Fruit fly (Drosophila melanogaster) whole organism, embryonic: ENCODE measurements around the gene CG9107.
A peak's percentile ranks its signal among the peaks of the same experiment; 100 is the strongest.

Experiments
- Abd-B ChIP-seq: fragments of 200-800 bp; sonication (Bioruptor generic); optimal IDR thresholded peaks from 2 replicates; lab custom pipeline; 2018; ENCODE audit warnings: missing biosample characterization, mild to moderate bottlenecking, missing genetic modification characterization, moderate library complexity
- Antp ChIP-seq: fragments of 200-800 bp; sonication (Bioruptor generic); optimal IDR thresholded peaks from 3 replicates; lab custom pipeline; 2016; ENCODE audit warnings: missing biosample characterization, missing genetic modification characterization
- Asciz ChIP-seq: fragments of 200-800 bp; sonication (Bioruptor generic); optimal IDR thresholded peaks from 2 replicates; lab custom pipeline; 2017; ENCODE audit warnings: missing biosample characterization, mild to moderate bottlenecking, missing genetic modification characterization, missing genetic modification reagents
- CG10654 ChIP-seq: fragments of 200-800 bp; sonication (Bioruptor generic); optimal IDR thresholded peaks from 2 replicates; lab custom pipeline; 2016; ENCODE audit warnings: missing biosample characterization, missing genetic modification characterization
- CG12071 ChIP-seq: fragments of 200-800 bp; sonication (Bioruptor generic); optimal IDR thresholded peaks from 3 replicates; lab custom pipeline; 2018; ENCODE audit warnings: missing biosample characterization, mild to moderate bottlenecking, missing genetic modification characterization
- CG12219 ChIP-seq: fragments of 200-800 bp; sonication (Bioruptor generic); optimal IDR thresholded peaks from 3 replicates; lab custom pipeline; 2018; ENCODE audit warnings: missing biosample characterization, mild to moderate bottlenecking, missing genetic modification characterization
- CG13775 ChIP-seq: fragments of 200-800 bp; sonication (Bioruptor generic); optimal IDR thresholded peaks from 3 replicates; lab custom pipeline; 2017; ENCODE audit warnings: missing biosample characterization, mild to moderate bottlenecking, missing genetic modification characterization
- CG14050 ChIP-seq: fragments of 200-800 bp; sonication (Bioruptor generic); IDR thresholded peaks from 3 replicates; pipeline ENCODE4 v1.3.6; 2022; ENCODE audit warnings: missing biosample characterization, missing genetic modification characterization
- CG1529 ChIP-seq: fragments of 200-800 bp; sonication (Bioruptor generic); optimal IDR thresholded peaks from 3 replicates; lab custom pipeline; 2018; ENCODE audit warnings: missing biosample characterization, missing genetic modification characterization
- CG18619 ChIP-seq: fragments of 200-800 bp; sonication (Bioruptor generic); optimal IDR thresholded peaks from 3 replicates; lab custom pipeline; 2017; ENCODE audit warnings: missing biosample characterization, mild to moderate bottlenecking, missing genetic modification characterization
- CG2712 ChIP-seq: fragments of 200-800 bp; optimal IDR thresholded peaks from 3 replicates; lab custom pipeline; 2019; ENCODE audit warnings: missing biosample characterization, mild to moderate bottlenecking, missing genetic modification characterization, moderate library complexity
- CG32532 ChIP-seq: fragments of 200-800 bp; sonication (Bioruptor generic); IDR thresholded peaks from 2 replicates; pipeline ENCODE4 v1.3.6; 2022; ENCODE audit warnings: missing biosample characterization, missing genetic modification characterization
- CG4617 ChIP-seq: fragments of 200-800 bp; sonication (Bioruptor generic); optimal IDR thresholded peaks from 3 replicates; lab custom pipeline; 2016; ENCODE audit warnings: missing biosample characterization, missing genetic modification characterization, borderline replicate concordance
- CG6813 ChIP-seq: fragments of 200-800 bp; sonication (Bioruptor generic); optimal IDR thresholded peaks from 2 replicates; lab custom pipeline; 2017; ENCODE audit warnings: missing biosample characterization, missing genetic modification characterization, mild to moderate bottlenecking, moderate library complexity, missing genetic modification reagents
- CG7928 ChIP-seq: fragments of 200-800 bp; sonication (Bioruptor generic); optimal IDR thresholded peaks from 2 replicates; lab custom pipeline; 2017; ENCODE audit warnings: missing biosample characterization, mild to moderate bottlenecking, missing genetic modification characterization
- CTCF ChIP-seq: fragments of 200-800 bp; sonication (Bioruptor generic); optimal IDR thresholded peaks from 2 replicates; lab custom pipeline; 2017; ENCODE audit warnings: missing biosample characterization, mild to moderate bottlenecking, missing genetic modification characterization, moderate library complexity
- Chrac-16 ChIP-seq: fragments of 200-800 bp; sonication (Bioruptor generic); optimal IDR thresholded peaks from 3 replicates; lab custom pipeline; 2016; ENCODE audit warnings: missing biosample characterization, missing genetic modification characterization
- Deaf1 ChIP-seq: fragments of 200-800 bp; optimal IDR thresholded peaks from 3 replicates; lab custom pipeline; 2019; ENCODE audit warnings: missing biosample characterization, mild to moderate bottlenecking, missing genetic modification characterization, moderate library complexity
- Dip3 ChIP-seq: fragments of 200-800 bp; sonication (Bioruptor generic); optimal IDR thresholded peaks from 3 replicates; lab custom pipeline; 2016; ENCODE audit warnings: missing biosample characterization, missing genetic modification characterization
- ERR ChIP-seq: fragments of 200-800 bp; sonication (Bioruptor generic); optimal IDR thresholded peaks from 2 replicates; lab custom pipeline; 2016; ENCODE audit warnings: missing biosample characterization, missing genetic modification characterization
- Ets97D ChIP-seq: fragments of 200-800 bp; sonication (Bioruptor generic); optimal IDR thresholded peaks from 3 replicates; lab custom pipeline; 2016; ENCODE audit warnings: missing biosample characterization, missing genetic modification characterization
- Gsc ChIP-seq: fragments of 200-800 bp; sonication (Bioruptor generic); IDR thresholded peaks from 2 replicates; pipeline ENCODE4 v1.3.6; 2022; ENCODE audit warnings: missing biosample characterization, missing genetic modification characterization
- Hmx ChIP-seq: fragments of 200-800 bp; sonication (Bioruptor generic); optimal IDR thresholded peaks from 2 replicates; lab custom pipeline; 2016; ENCODE audit warnings: missing biosample characterization, missing genetic modification characterization
- Hr39 ChIP-seq: fragments of >200 bp; optimal IDR thresholded peaks from 2 replicates; lab custom pipeline; 2017
- Mes4 ChIP-seq: fragments of 200-800 bp; sonication (Bioruptor generic); optimal IDR thresholded peaks from 2 replicates; lab custom pipeline; 2016; ENCODE audit warnings: missing biosample characterization, missing genetic modification characterization
- Myb ChIP-seq: fragments of 200-800 bp; sonication (Bioruptor generic); optimal IDR thresholded peaks from 2 replicates; lab custom pipeline; 2016; ENCODE audit warnings: missing biosample characterization, missing genetic modification characterization
- Neu2 ChIP-seq: fragments of 200-800 bp; sonication (Bioruptor generic); optimal IDR thresholded peaks from 3 replicates; lab custom pipeline; 2016; ENCODE audit warnings: missing biosample characterization, missing genetic modification characterization, borderline replicate concordance
- Nf-YB ChIP-seq: fragments of 200-800 bp; sonication (Bioruptor generic); optimal IDR thresholded peaks from 3 replicates; lab custom pipeline; 2019; ENCODE audit warnings: missing biosample characterization, mild to moderate bottlenecking, missing genetic modification characterization, moderate library complexity
- Poxn ChIP-seq: fragments of 200-800 bp; sonication (Bioruptor generic); IDR thresholded peaks from 2 replicates; pipeline ENCODE4 v1.3.6; 2022; ENCODE audit warnings: missing biosample characterization, missing genetic modification characterization
- Sin3A ChIP-seq: fragments of >200 bp; optimal IDR thresholded peaks from 2 replicates; lab custom pipeline; 2018
- Xrp1 ChIP-seq: fragments of 200-800 bp; sonication (Bioruptor generic); IDR thresholded peaks from 2 replicates; pipeline ENCODE4 v1.3.6; 2022; ENCODE audit warnings: missing biosample characterization, missing genetic modification characterization
- bigmax ChIP-seq: fragments of 200-800 bp; sonication (Bioruptor generic); optimal IDR thresholded peaks from 2 replicates; lab custom pipeline; 2018; ENCODE audit warnings: missing biosample characterization, mild to moderate bottlenecking, missing genetic modification characterization
- cato ChIP-seq: fragments of 200-800 bp; sonication (Bioruptor generic); optimal IDR thresholded peaks from 2 replicates; lab custom pipeline; 2016; ENCODE audit warnings: missing biosample characterization, missing genetic modification characterization, borderline replicate concordance
- chm ChIP-seq: fragments of 200-800 bp; sonication (Bioruptor generic); IDR thresholded peaks from 2 replicates; pipeline ENCODE4 v1.3.6; 2022; ENCODE audit warnings: missing biosample characterization, missing genetic modification characterization
- corto ChIP-seq: fragments of 200-800 bp; sonication (Bioruptor generic); optimal IDR thresholded peaks from 2 replicates; lab custom pipeline; 2016; ENCODE audit warnings: missing biosample characterization, mild to moderate bottlenecking, missing genetic modification characterization, moderate library complexity
- croc ChIP-seq: fragments of 200-800 bp; sonication (Bioruptor generic); conservative IDR thresholded peaks from 3 replicates; pipeline ENCODE4 v1.3.6; 2022; ENCODE audit warnings: missing biosample characterization, missing genetic modification characterization
- dati ChIP-seq: fragments of 200-800 bp; sonication (Bioruptor generic); IDR thresholded peaks from 2 replicates; pipeline ENCODE4 v1.3.6; 2022; ENCODE audit warnings: missing biosample characterization, missing genetic modification characterization
- dimm ChIP-seq: fragments of 200-800 bp; sonication (Bioruptor generic); IDR thresholded peaks from 2 replicates; pipeline ENCODE4 v1.3.6; 2022; ENCODE audit warnings: missing biosample characterization, missing genetic modification characterization
- dysf ChIP-seq: fragments of 200-800 bp; sonication (Bioruptor generic); IDR thresholded peaks from 3 replicates; pipeline ENCODE4 v1.3.6; 2022; ENCODE audit warnings: missing biosample characterization, missing genetic modification characterization
- emc ChIP-seq: fragments of 200-800 bp; sonication (Bioruptor generic); optimal IDR thresholded peaks from 2 replicates; lab custom pipeline; 2016; ENCODE audit warnings: missing biosample characterization, missing genetic modification characterization
- eve ChIP-seq, 2 experiments: fragments of >200 bp; optimal IDR thresholded peaks; 2 replicates each; lab custom pipeline; 2017; ENCODE audit warnings: missing biosample characterization in 2 of 2, missing genetic modification characterization in 2 of 2
- ewg ChIP-seq: fragments of 200-800 bp; sonication (Bioruptor generic); optimal IDR thresholded peaks from 3 replicates; lab custom pipeline; 2017; ENCODE audit warnings: mild to moderate bottlenecking, missing biosample characterization, missing genetic modification reagents, missing genetic modification characterization
- eyg ChIP-seq: fragments of 200-800 bp; sonication (Bioruptor generic); optimal IDR thresholded peaks from 3 replicates; lab custom pipeline; 2016; ENCODE audit warnings: missing biosample characterization, missing genetic modification characterization
- gfzf ChIP-seq: fragments of 200-800 bp; sonication (Bioruptor generic); optimal IDR thresholded peaks from 2 replicates; lab custom pipeline; 2016; ENCODE audit warnings: missing biosample characterization, mild to moderate bottlenecking, missing genetic modification characterization, moderate library complexity
- hkb ChIP-seq, 2 experiments: fragments of 200-800 bp in 1 of 2; fragments of >200 bp in 1 of 2; sonication (Bioruptor generic) in 1 of 2; IDR thresholded peaks in 1 of 2; optimal IDR thresholded peaks in 1 of 2; 2 replicates each; pipeline versions ENCODE4 v1.3.6 to Lab custom; 2017 to 2022; ENCODE audit warnings: missing biosample characterization in 1 of 2, missing genetic modification characterization in 1 of 2
- ken ChIP-seq: fragments of 200-800 bp; sonication (Bioruptor generic); IDR thresholded peaks from 3 replicates; pipeline ENCODE4 v1.3.6; 2022; ENCODE audit warnings: missing biosample characterization, missing genetic modification characterization
- lbe ChIP-seq: fragments of 200-800 bp; sonication (Bioruptor generic); optimal IDR thresholded peaks from 2 replicates; lab custom pipeline; 2016; ENCODE audit warnings: missing biosample characterization, mild to moderate bottlenecking, missing genetic modification characterization
- p53 ChIP-seq: fragments of 200-800 bp; sonication (Bioruptor generic); optimal IDR thresholded peaks from 2 replicates; lab custom pipeline; 2016; ENCODE audit warnings: missing biosample characterization, missing genetic modification characterization
- psq ChIP-seq: fragments of 200-800 bp; sonication (Bioruptor generic); optimal IDR thresholded peaks from 2 replicates; lab custom pipeline; 2017; ENCODE audit warnings: missing biosample characterization, missing genetic modification characterization
- salm ChIP-seq: fragments of 200-800 bp; sonication (Bioruptor generic); optimal IDR thresholded peaks from 2 replicates; lab custom pipeline; 2018; ENCODE audit warnings: missing biosample characterization, mild to moderate bottlenecking, missing genetic modification characterization
- slou ChIP-seq: fragments of 200-800 bp; sonication (Bioruptor generic); optimal IDR thresholded peaks from 3 replicates; lab custom pipeline; 2016; ENCODE audit warnings: missing biosample characterization, missing genetic modification characterization
- z ChIP-seq: fragments of 200-800 bp; sonication (Bioruptor generic); IDR thresholded peaks from 3 replicates; pipeline ENCODE4 v1.3.6; 2022; ENCODE audit warnings: missing biosample characterization, missing genetic modification characterization

Gene CG9107

DNA sequence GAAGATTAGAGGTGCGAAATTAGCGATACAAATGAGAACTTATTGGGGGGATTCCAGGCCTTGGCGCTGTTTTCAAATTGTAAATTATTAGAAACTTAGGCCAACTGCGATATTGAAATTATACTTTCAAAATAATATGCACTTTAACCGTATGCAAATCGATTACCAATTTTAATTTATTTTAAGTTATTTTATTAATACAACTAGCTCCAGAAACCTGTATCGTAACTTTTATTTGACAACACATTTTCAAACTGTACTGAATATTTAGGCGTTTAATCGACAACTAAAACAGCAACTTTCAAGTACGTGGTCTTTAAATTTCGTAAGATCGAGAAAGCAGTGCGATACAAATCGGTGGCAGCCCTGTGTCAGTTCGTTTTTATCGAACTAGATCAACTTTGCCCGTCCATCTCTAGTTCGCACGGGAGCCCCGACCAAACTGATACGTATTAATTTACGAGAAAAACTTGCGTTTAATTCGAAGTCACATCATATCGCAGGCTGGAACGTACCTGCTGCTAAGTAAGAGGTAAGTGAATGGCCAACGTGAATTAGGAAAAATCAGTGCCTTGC, 46.4 kb upstream of the CG9107 start, which contains the start of the genes CG9154 and Kr-h2 (continued):
- peak; percentile 51 for TF ChIP-seq CG13775
- TF ChIP-seq croc (GFP tag; lab: Robert Waterston, UW) = no peak
- TF ChIP-seq corto (GFP tag; lab: Kevin White, UChicago) = no peak
- no peak for TF ChIP-seq ERR
- no peak for TF ChIP-seq cato
- TF ChIP-seq dati (GFP tag; lab: Robert Waterston, UW) = no peak
- no peak for TF ChIP-seq CG12071 (GFP tag; lab: Kevin White, UChicago)
- TF ChIP-seq Gsc = no peak
- TF ChIP-seq ken = no peak
- peak; percentile 75 for TF ChIP-seq CG7928
- TF ChIP-seq Hmx (GFP tag; lab: Kevin White, UChicago) = no peak
- TF ChIP-seq eyg (GFP tag; lab: Kevin White, UChicago) = no peak
- TF ChIP-seq Neu2 (GFP tag; lab: Kevin White, UChicago) = no peak
- TF ChIP-seq lbe = no peak
- no peak for TF ChIP-seq CG12219
- no peak for TF ChIP-seq psq
- no peak for TF ChIP-seq emc (GFP tag; lab: Kevin White, UChicago)
- no peak for TF ChIP-seq ewg (GFP tag; lab: Kevin White, UChicago)
- TF ChIP-seq dimm = no peak
- peak; percentile 3 for TF ChIP-seq Chrac-16
- TF ChIP-seq salm (tag; lab: Kevin White, UChicago) = no peak
- no peak for TF ChIP-seq Nf-YB
- TF ChIP-seq Poxn (GFP tag; lab: Robert Waterston, UW) = no peak
- TF ChIP-seq z (GFP tag; lab: Robert Waterston, UW) = no peak
- peak; percentile 50 for TF ChIP-seq CG2712 (tag; lab: Kevin White, UChicago)
- no peak for TF ChIP-seq hkb (optimal IDR thresholded peaks at IDR 0.05; lab: Kevin White, UChicago)
- no peak for TF ChIP-seq hkb (GFP tag; IDR thresholded peaks at IDR 0.05; lab: Robert Waterston, UW)
- no peak for TF ChIP-seq Hr39 (lab: Kevin White, UChicago)
- peak; percentile 54; the same call in 1 of the 2 replicates for TF ChIP-seq CG32532 (GFP tag; lab: Robert Waterston, UW)
- no peak for TF ChIP-seq chm (GFP tag; lab: Robert Waterston, UW)
- peak; percentile 48 for TF ChIP-seq Sin3A (lab: Kevin White, UChicago)
- TF ChIP-seq Asciz (GFP tag; lab: Kevin White, UChicago) = no peak
- TF ChIP-seq CG4617 = peak; percentile 79
- 0 out of 2 replicates have a peak, but pooled peaks have one; percentile 7 for TF ChIP-seq Xrp1 (GFP tag; lab: Robert Waterston, UW)
- peak; percentile 87 for TF ChIP-seq Myb
- TF ChIP-seq CG10654 (GFP tag; lab: Kevin White, UChicago) = no peak
- TF ChIP-seq CG18619 (GFP tag; lab: Kevin White, UChicago) = no peak
- TF ChIP-seq p53 (GFP tag; lab: Kevin White, UChicago) = no peak
- peak; percentile 37 for TF ChIP-seq Abd-B (GFP tag; lab: Kevin White, UChicago)
- TF ChIP-seq CG1529 (GFP tag; lab: Kevin White, UChicago) = no peak
- TF ChIP-seq bigmax = no peak
- no peak for TF ChIP-seq CG6813 (GFP tag; lab: Kevin White, UChicago)
- peak; percentile 7 for TF ChIP-seq Dip3
- no peak for TF ChIP-seq eve (GFP tag; optimal IDR thresholded peaks at IDR 0.05; lab: Kevin White, UChicago)
- peak; percentile 78 for TF ChIP-seq Ets97D
- TF ChIP-seq slou = no peak
- TF ChIP-seq Deaf1 = peak; percentile 33
- peak; percentile 32; the same call in 1 of the 3 replicates for TF ChIP-seq dysf
- TF ChIP-seq gfzf (GFP tag; lab: Kevin White, UChicago) = no peak
- TF ChIP-seq Antp (GFP tag; lab: Kevin White, UChicago) = peak; percentile 32
- peak; percentile 23 for TF ChIP-seq Mes4 (GFP tag; lab: Kevin White, UChicago)
- TF ChIP-seq CTCF (GFP tag; lab: Kevin White, UChicago) = no peak
- no peak; the same call in 2 of the 3 replicates for TF ChIP-seq CG14050 (GFP tag; lab: Robert Waterston, UW)
